Fruit fly (Drosophila melanogaster) Kc167 (cell line): ENCODE data around the gene CG4565.

Experiments
- Myc ChIP-seq: fragments of >200 bp; optimal IDR thresholded peaks from 2 replicates; lab custom pipeline; 2017; ENCODE audit warnings: missing external identifiers
- Sin3A ChIP-seq: fragments of >200 bp; optimal IDR thresholded peaks from 2 replicates; lab custom pipeline; 2018; ENCODE audit warnings: missing external identifiers
- h ChIP-seq: fragments of >200 bp; optimal IDR thresholded peaks from 3 replicates; lab custom pipeline; 2018; ENCODE audit warnings: missing external identifiers
- psq ChIP-seq: fragments of >200 bp; optimal IDR thresholded peaks from 2 replicates; lab custom pipeline; 2017; ENCODE audit warnings: missing external identifiers

CG4565 gene

dm6 chr3R:10889520-10889887 lies 37.0 kb downstream of the CG4565 start, which contains the start of gene Ak3:
TSS of gene Ak3 (minus strand) at chr3R:10889588.
- TF ChIP-seq Myc (lab: Kevin White, UChicago) (no peak), Sin3A (lab: Kevin White, UChicago) (no peak), psq (no peak)

- TF ChIP-seq psq (no peak), h (lab: Kevin White, UChicago) (no peak)
Measured at dm6 chr3R:10893327-10893726, 40.8 kb downstream of the CG4565 start, which contains the start of gene CG6621. TSS of gene CG6621 (minus strand) at chr3R:10893531.
